Fruit fly (Drosophila melanogaster): ENCODE data around the gene CG7246.

CG7246 gene

dm6 chrX:9066802-9067489, 13.9 kb downstream of the CG7246 start (continued):
- no peak for TF ChIP-seq CG2199 (GFP tag; IDR thresholded peaks at IDR 0.05)
- TF ChIP-seq CG15479 (GFP tag; optimal IDR thresholded peaks at IDR 0.05): no peak
- no peak for TF ChIP-seq CG18764 (GFP tag; optimal IDR thresholded peaks at IDR 0.05)
- no peak for TF ChIP-seq ato (GFP tag; IDR thresholded peaks at IDR 0.05; ENCODE audit: partially characterized antibody)
- no peak for TF ChIP-seq CG13287 (GFP tag; IDR thresholded peaks at IDR 0.05; ENCODE audit: partially characterized antibody)
- no peak for TF ChIP-seq cato (GFP tag; optimal IDR thresholded peaks at IDR 0.05; ENCODE audit: borderline replicate concordance)
- TF ChIP-seq gfzf (GFP tag; optimal IDR thresholded peaks at IDR 0.05): no peak
- no peak for TF ChIP-seq wdn (GFP tag; IDR thresholded peaks at IDR 0.05)
- TF ChIP-seq CG4424 (GFP tag; optimal IDR thresholded peaks at IDR 0.05): peak; percentile 7
- no peak for TF ChIP-seq Rx (GFP tag; IDR thresholded peaks at IDR 0.05)
- no peak for TF ChIP-seq CG15696 (tag; optimal IDR thresholded peaks at IDR 0.05)
- no peak for TF ChIP-seq rib (GFP tag; IDR thresholded peaks at IDR 0.05)
- no peak for TF ChIP-seq en (GFP tag; optimal IDR thresholded peaks at IDR 0.05)
- TF ChIP-seq dmrt11E (tag; optimal IDR thresholded peaks at IDR 0.05): no peak
- TF ChIP-seq Fer2 (tag; optimal IDR thresholded peaks at IDR 0.05): no peak
- no peak for TF ChIP-seq Dek (tag; optimal IDR thresholded peaks at IDR 0.05)
- no peak for TF ChIP-seq CG18599 (GFP tag; optimal IDR thresholded peaks at IDR 0.05)
- TF ChIP-seq grau (tag; optimal IDR thresholded peaks at IDR 0.05): peak; percentile 29
- peak; percentile 71 for TF ChIP-seq Drgx (GFP tag; IDR thresholded peaks at IDR 0.05)
- TF ChIP-seq crp (GFP tag; optimal IDR thresholded peaks at IDR 0.05): no peak
- no peak for TF ChIP-seq trem (tag; optimal IDR thresholded peaks at IDR 0.05)
- TF ChIP-seq CG1792 (GFP tag; optimal IDR thresholded peaks at IDR 0.05): no peak
- no peak for TF ChIP-seq CG14965 (GFP tag; optimal IDR thresholded peaks at IDR 0.05; ENCODE audit: borderline replicate concordance)
- TF ChIP-seq CG4730 (GFP tag; IDR thresholded peaks at IDR 0.05): no peak
- no peak for TF ChIP-seq pros (GFP tag; optimal IDR thresholded peaks at IDR 0.05)
- no peak for TF ChIP-seq CG13296 (GFP tag; optimal IDR thresholded peaks at IDR 0.05)
- TF ChIP-seq CG1603 (tag; optimal IDR thresholded peaks at IDR 0.05): peak; percentile 6
- TF ChIP-seq ab (GFP tag; optimal IDR thresholded peaks at IDR 0.05): no peak
- no peak for TF ChIP-seq Chrac-16 (GFP tag; optimal IDR thresholded peaks at IDR 0.05)
- no peak for TF ChIP-seq stwl (tag; optimal IDR thresholded peaks at IDR 0.05)
- peak; percentile 63 for TF ChIP-seq nom (GFP tag; optimal IDR thresholded peaks at IDR 0.05)
- TF ChIP-seq CG5245 (GFP tag; optimal IDR thresholded peaks at IDR 0.05): no peak
- no peak for TF ChIP-seq sd (tag; optimal IDR thresholded peaks at IDR 0.05)
- TF ChIP-seq zfh2 (GFP tag; optimal IDR thresholded peaks at IDR 0.05): no peak
- no peak for TF ChIP-seq pum (GFP tag; optimal IDR thresholded peaks at IDR 0.05)
- no peak for TF ChIP-seq bowl (GFP tag; IDR thresholded peaks at IDR 0.05)
- TF ChIP-seq CG15269 (tag; optimal IDR thresholded peaks at IDR 0.05): peak; percentile 46
- no peak for TF ChIP-seq stc (GFP tag; IDR thresholded peaks at IDR 0.05)
- TF ChIP-seq pfk (GFP tag; optimal IDR thresholded peaks at IDR 0.05): no peak
- no peak for TF ChIP-seq CG17829 (tag; optimal IDR thresholded peaks at IDR 0.05)
- no peak for TF ChIP-seq CG11696 (GFP tag; IDR thresholded peaks at IDR 0.05)
- no peak for TF ChIP-seq gcm2 (GFP tag; optimal IDR thresholded peaks at IDR 0.05)
- TF ChIP-seq Doc3 (GFP tag; IDR thresholded peaks at IDR 0.05; ENCODE audit: partially characterized antibody): no peak
- no peak for TF ChIP-seq Dbx (GFP tag; IDR thresholded peaks at IDR 0.05)
- no peak for TF ChIP-seq eyg (GFP tag; optimal IDR thresholded peaks at IDR 0.05)
- no peak for TF ChIP-seq Dfd (GFP tag; optimal IDR thresholded peaks at IDR 0.05)
- peak; percentile 46; the same call in 1 of the 2 replicates for TF ChIP-seq Xrp1 (GFP tag; IDR thresholded peaks at IDR 0.05)
- TF ChIP-seq CG2875 (GFP tag; optimal IDR thresholded peaks at IDR 0.05): no peak
- no peak for TF ChIP-seq Oaz (GFP tag; IDR thresholded peaks at IDR 0.05)
- TF ChIP-seq D19B (GFP tag; optimal IDR thresholded peaks at IDR 0.05): no peak
